Worm (Caenorhabditis elegans) whole organism, L2 larva: Measurements from ENCODE around the gene M02D8.3.
A peak's percentile ranks its signal among the peaks of the same experiment; 100 is the strongest.

Experiments used
- C34F6.9 ChIP-seq: fragments of 150-350 bp; optimal IDR thresholded peaks from 2 replicates; lab custom pipeline; 2014; ENCODE audit warnings: missing biosample characterization, missing genetic modification characterization
- F13H6.1 ChIP-seq: sonication (generic microtip); optimal IDR thresholded peaks from 2 replicates; lab custom pipeline; 2016; ENCODE audit warnings: missing genetic modification characterization, missing compliant biosample characterization
- R02D3.7 ChIP-seq: fragments of 150-350 bp; optimal IDR thresholded peaks from 2 replicates; lab custom pipeline; 2014; ENCODE audit warnings: missing biosample characterization, missing genetic modification characterization
- Y55F3AM.14 ChIP-seq: fragments of 200-800 bp; sonication (Bioruptor generic); optimal IDR thresholded peaks from 2 replicates; lab custom pipeline; 2018; ENCODE audit warnings: mild to moderate bottlenecking, missing genetic modification characterization, missing compliant biosample characterization
- alr-1 ChIP-seq: fragments of 150-350 bp; optimal IDR thresholded peaks from 2 replicates; lab custom pipeline; 2014; ENCODE audit warnings: missing biosample characterization, missing genetic modification characterization
- aly-2 ChIP-seq: fragments of 150-350 bp; optimal IDR thresholded peaks from 2 replicates; lab custom pipeline; 2014; ENCODE audit warnings: missing biosample characterization, missing genetic modification characterization
- ama-1 ChIP-seq: fragments of 150-350 bp; optimal IDR thresholded peaks from 2 replicates; lab custom pipeline; 2018; ENCODE audit warnings: inconsistent platforms
- blmp-1 ChIP-seq: sonication (generic microtip); optimal IDR thresholded peaks from 2 replicates; lab custom pipeline; 2017; ENCODE audit warnings: missing genetic modification characterization, mild to moderate bottlenecking, missing compliant biosample characterization, antibody characterized with exemption, moderate library complexity; ENCODE audit not compliant: insufficient read depth
- ceh-16 ChIP-seq: fragments of 150-350 bp; optimal IDR thresholded peaks from 2 replicates; lab custom pipeline; 2014; ENCODE audit warnings: missing biosample characterization, missing genetic modification characterization
- crh-2 ChIP-seq: sonication (generic microtip); optimal IDR thresholded peaks from 2 replicates; lab custom pipeline; 2017; ENCODE audit warnings: missing biosample characterization, missing genetic modification characterization
- egl-27 ChIP-seq: sonication (generic microtip); optimal IDR thresholded peaks from 3 replicates; lab custom pipeline; 2017; ENCODE audit warnings: missing biosample characterization, missing genetic modification reagents, missing genetic modification characterization
- elt-1 ChIP-seq: fragments of 150-350 bp; optimal IDR thresholded peaks from 2 replicates; lab custom pipeline; 2014; ENCODE audit warnings: missing biosample characterization, missing genetic modification characterization
- fos-1 ChIP-seq: fragments of 150-350 bp; optimal IDR thresholded peaks from 2 replicates; lab custom pipeline; 2014; ENCODE audit warnings: missing biosample characterization, missing genetic modification characterization
- gmeb-1 ChIP-seq: fragments of 150-350 bp; optimal IDR thresholded peaks from 2 replicates; lab custom pipeline; 2014; ENCODE audit warnings: missing biosample characterization, missing genetic modification characterization
- lin-39 ChIP-seq: fragments of 150-350 bp; optimal IDR thresholded peaks from 2 replicates; lab custom pipeline; 2014; ENCODE audit warnings: missing biosample characterization, missing genetic modification reagents, missing genetic modification characterization
- lsy-2 ChIP-seq, 2 experiments: fragments of 150-350 bp in 1 of 2; sonication (generic microtip) in 1 of 2; optimal IDR thresholded peaks; 2 replicates each; lab custom pipeline; 2014 to 2017; ENCODE audit warnings: missing biosample characterization in 2 of 2, missing genetic modification characterization in 2 of 2
- mab-5 ChIP-seq: fragments of 150-350 bp; optimal IDR thresholded peaks from 2 replicates; lab custom pipeline; 2014; ENCODE audit warnings: missing biosample characterization, missing genetic modification characterization
- mbf-1 ChIP-seq: sonication (generic microtip); optimal IDR thresholded peaks from 2 replicates; lab custom pipeline; 2017; ENCODE audit warnings: missing biosample characterization, missing genetic modification characterization
- mdl-1 ChIP-seq, 2 experiments: fragments of 150-350 bp in 1 of 2; sonication (generic microtip) in 1 of 2; optimal IDR thresholded peaks; 2 replicates each; lab custom pipeline; 2017; ENCODE audit warnings: missing biosample characterization in 2 of 2, missing genetic modification characterization in 2 of 2
- nhr-10 ChIP-seq: sonication (generic microtip); optimal IDR thresholded peaks from 2 replicates; lab custom pipeline; 2017; ENCODE audit warnings: missing biosample characterization, missing genetic modification characterization
- nhr-12 ChIP-seq: fragments of 150-350 bp; optimal IDR thresholded peaks from 2 replicates; lab custom pipeline; 2014; ENCODE audit warnings: missing biosample characterization, missing genetic modification characterization
- nhr-129 ChIP-seq: fragments of 150-350 bp; optimal IDR thresholded peaks from 2 replicates; lab custom pipeline; 2014; ENCODE audit warnings: missing biosample characterization, missing genetic modification characterization
- nhr-21 ChIP-seq: fragments of 150-350 bp; optimal IDR thresholded peaks from 2 replicates; lab custom pipeline; 2014; ENCODE audit warnings: missing biosample characterization, missing genetic modification characterization
- nhr-23 ChIP-seq: fragments of 150-350 bp; optimal IDR thresholded peaks from 2 replicates; lab custom pipeline; 2014; ENCODE audit warnings: missing biosample characterization, missing genetic modification reagents, missing genetic modification characterization
- nhr-237 ChIP-seq: fragments of 150-350 bp; optimal IDR thresholded peaks from 2 replicates; lab custom pipeline; 2014; ENCODE audit warnings: missing biosample characterization, missing genetic modification characterization
- nhr-25 ChIP-seq: fragments of 150-350 bp; sonication (generic microtip); optimal IDR thresholded peaks from 3 replicates; lab custom pipeline; 2014; ENCODE audit warnings: missing biosample characterization, missing genetic modification characterization
- nhr-6 ChIP-seq: fragments of 150-350 bp; optimal IDR thresholded peaks from 2 replicates; lab custom pipeline; 2014; ENCODE audit warnings: missing biosample characterization, missing genetic modification characterization
- nhr-77 ChIP-seq: fragments of 150-350 bp; optimal IDR thresholded peaks from 2 replicates; lab custom pipeline; 2014; ENCODE audit warnings: missing biosample characterization, missing genetic modification characterization
- peb-1 ChIP-seq: fragments of 150-350 bp; optimal IDR thresholded peaks from 2 replicates; lab custom pipeline; 2014; ENCODE audit warnings: missing biosample characterization, missing genetic modification characterization
- sem-4 ChIP-seq: fragments of 150-350 bp; optimal IDR thresholded peaks from 2 replicates; lab custom pipeline; 2014; ENCODE audit warnings: missing biosample characterization, missing genetic modification reagents, missing genetic modification characterization
- sma-3 ChIP-seq: sonication (generic microtip); optimal IDR thresholded peaks from 2 replicates; lab custom pipeline; 2016; ENCODE audit warnings: missing genetic modification reagents, missing genetic modification characterization, missing compliant biosample characterization
- sma-9 ChIP-seq, 2 experiments: fragments of 150-350 bp in 1 of 2; sonication (generic microtip) in 1 of 2; optimal IDR thresholded peaks; 2 replicates each; lab custom pipeline; 2014 to 2016; ENCODE audit warnings: missing genetic modification characterization in 2 of 2, mild to moderate bottlenecking in 1 of 2, missing biosample characterization in 1 of 2, missing compliant biosample characterization in 1 of 2, missing genetic modification reagents in 1 of 2, moderate library complexity in 1 of 2
- snpc-4 ChIP-seq: fragments of 150-350 bp; optimal IDR thresholded peaks from 2 replicates; lab custom pipeline; 2014; ENCODE audit warnings: missing biosample characterization, missing genetic modification characterization
- unc-39 ChIP-seq: fragments of 150-350 bp; optimal IDR thresholded peaks from 2 replicates; lab custom pipeline; 2014; ENCODE audit warnings: missing biosample characterization, missing genetic modification characterization
- unc-55 ChIP-seq: fragments of 150-350 bp; sonication (generic microtip); optimal IDR thresholded peaks from 3 replicates; lab custom pipeline; 2014; ENCODE audit warnings: missing biosample characterization, missing genetic modification reagents, missing genetic modification characterization
- unc-62 ChIP-seq: fragments of 150-350 bp; optimal IDR thresholded peaks from 2 replicates; lab custom pipeline; 2014; ENCODE audit warnings: missing biosample characterization, missing genetic modification reagents, missing genetic modification characterization
- ztf-1 ChIP-seq: fragments of 200-800 bp; sonication (Bioruptor generic); conservative IDR thresholded peaks from 2 replicates; pipeline ENCODE4 v1.3.6; 2022; ENCODE audit warnings: missing genetic modification characterization, missing compliant biosample characterization
- ztf-11 ChIP-seq: sonication (generic microtip); optimal IDR thresholded peaks from 2 replicates; lab custom pipeline; 2017; ENCODE audit warnings: missing biosample characterization, missing genetic modification characterization
- ztf-4 ChIP-seq: fragments of 150-350 bp; optimal IDR thresholded peaks from 2 replicates; lab custom pipeline; 2014; ENCODE audit warnings: missing biosample characterization, missing genetic modification characterization

M02D8.3 gene

DNA sequence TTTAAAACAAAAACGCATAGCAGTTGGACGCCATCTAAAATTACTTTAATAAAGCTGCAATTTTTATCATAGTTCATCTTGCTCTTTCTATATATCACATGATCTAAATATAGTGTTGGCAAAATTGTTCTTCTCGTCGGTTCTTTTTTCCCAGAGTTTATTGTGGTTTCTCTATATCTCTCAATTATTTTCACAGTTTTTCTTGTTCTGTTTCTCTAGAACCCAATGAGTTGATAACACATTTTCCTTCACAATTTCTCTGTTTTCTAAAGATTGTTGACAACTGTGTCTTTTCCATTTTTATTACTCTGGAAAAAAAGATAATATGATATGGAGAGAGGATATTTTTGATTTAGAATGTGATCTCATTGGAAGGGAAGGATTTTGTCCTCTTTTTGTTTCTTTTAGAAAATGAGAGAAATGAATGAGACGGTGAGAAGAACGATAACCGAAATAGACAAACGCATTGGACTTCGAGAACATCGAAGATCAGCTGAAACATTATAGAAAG, 17.5 kb upstream of the M02D8.3 start:
- TF ChIP-seq unc-62 (GFP tag; lab: Kevin White, UChicago) (no peak), nhr-21 (peak; percentile 45)

DNA sequence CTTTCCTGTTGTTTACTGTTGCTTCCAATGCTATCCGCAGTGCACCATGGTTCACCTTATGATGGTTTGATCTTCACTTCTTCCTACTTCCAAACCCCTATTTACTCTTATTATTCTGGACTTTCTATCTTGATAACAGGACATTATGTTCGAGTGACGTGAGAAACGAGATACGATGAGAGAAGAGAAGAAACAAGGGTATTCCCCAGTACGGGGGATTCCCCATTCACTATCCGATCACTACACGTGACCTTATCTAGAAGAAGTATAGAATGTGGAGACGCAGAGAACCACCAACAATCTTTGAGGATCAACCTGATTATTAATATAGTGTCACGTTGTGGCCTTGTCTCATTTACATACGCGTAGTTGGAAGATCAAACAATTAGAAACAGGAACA, 15.7 kb upstream of the M02D8.3 start:
- TF ChIP-seq nhr-10 (tag; lab: Kevin White, UChicago) (no peak), lin-39 (tag; lab: Kevin White, UChicago) (no peak), ceh-16 (tag; lab: Kevin White, UChicago) (no peak), ztf-4 (tag; lab: Kevin White, UChicago) (no peak), nhr-21 (peak; percentile 63), aly-2 (tag; lab: Kevin White, UChicago) (no peak), F13H6.1 (no peak), blmp-1 (tag; lab: Kevin White, UChicago) (peak; percentile 52), elt-1 (tag; lab: Kevin White, UChicago) (no peak), C34F6.9 (tag; lab: Kevin White, UChicago) (no peak), sem-4 (tag; lab: Kevin White, UChicago) (no peak), ztf-1 (GFP tag; lab: Robert Waterston, UW) (no peak), nhr-23 (tag; lab: Kevin White, UChicago) (no peak), nhr-129 (peak; percentile 19), peb-1 (tag; lab: Kevin White, UChicago) (no peak), mbf-1 (tag; lab: Kevin White, UChicago) (no peak), sma-9 (GFP tag; optimal IDR thresholded peaks at IDR 0.05; lab: Kevin White, UChicago) (peak; percentile 97), sma-9 (tag; optimal IDR thresholded peaks at IDR 0.05; lab: Kevin White, UChicago) (no peak), egl-27 (peak; percentile 10), unc-55 (GFP tag; lab: Kevin White, UChicago) (no peak), snpc-4 (tag; lab: Kevin White, UChicago) (no peak), ama-1 (no peak), crh-2 (tag; lab: Kevin White, UChicago) (peak; percentile 33), unc-62 (GFP tag; lab: Kevin White, UChicago) (no peak), lsy-2 (tag; optimal IDR thresholded peaks at IDR 0.05; lab: Kevin White, UChicago) (no peak), R02D3.7 (tag; lab: Kevin White, UChicago) (no peak), alr-1 (tag; lab: Kevin White, UChicago) (no peak), nhr-6 (tag; lab: Kevin White, UChicago) (no peak), Y55F3AM.14 (GFP tag; lab: Kevin White, UChicago) (no peak), ztf-11 (no peak), sma-3 (GFP tag; lab: Kevin White, UChicago) (peak; percentile 42), nhr-237 (tag; lab: Kevin White, UChicago) (no peak), nhr-12 (tag; lab: Kevin White, UChicago) (no peak), mdl-1 (tag; optimal IDR thresholded peaks at IDR 0.05; lab: Kevin White, UChicago) (peak; percentile 36 to 60), nhr-77 (tag; lab: Kevin White, UChicago) (no peak), nhr-25 (tag; lab: Kevin White, UChicago) (no peak), fos-1 (tag; lab: Kevin White, UChicago) (no peak)

DNA sequence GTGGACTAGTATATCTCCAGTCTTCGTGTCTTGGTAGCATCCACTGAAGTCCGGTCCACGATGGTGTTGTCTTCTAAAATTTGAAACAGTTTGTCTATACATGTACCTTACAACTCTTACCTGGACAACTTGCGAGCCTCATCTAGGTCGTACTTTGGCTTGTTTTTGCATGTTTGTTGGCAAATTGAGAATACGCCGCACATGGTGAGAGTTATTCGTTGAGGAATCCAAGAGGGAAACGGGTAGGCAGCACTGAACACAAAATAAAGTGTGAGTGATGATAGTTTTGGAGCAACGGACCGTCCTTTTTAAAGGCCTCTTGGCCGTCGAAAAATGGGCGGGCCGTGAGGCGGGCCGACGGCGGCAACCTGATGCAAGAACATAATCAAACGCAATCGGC, 13.8 kb upstream of the M02D8.3 start, which contains the start of gene asns-2:
Gene asns-2, minus strand, starts transcription at position 282 of the 400 bp plus-strand sequence.
- TF ChIP-seq ama-1 (peak; percentile 4), nhr-10 (tag; lab: Kevin White, UChicago) (no peak)

DNA sequence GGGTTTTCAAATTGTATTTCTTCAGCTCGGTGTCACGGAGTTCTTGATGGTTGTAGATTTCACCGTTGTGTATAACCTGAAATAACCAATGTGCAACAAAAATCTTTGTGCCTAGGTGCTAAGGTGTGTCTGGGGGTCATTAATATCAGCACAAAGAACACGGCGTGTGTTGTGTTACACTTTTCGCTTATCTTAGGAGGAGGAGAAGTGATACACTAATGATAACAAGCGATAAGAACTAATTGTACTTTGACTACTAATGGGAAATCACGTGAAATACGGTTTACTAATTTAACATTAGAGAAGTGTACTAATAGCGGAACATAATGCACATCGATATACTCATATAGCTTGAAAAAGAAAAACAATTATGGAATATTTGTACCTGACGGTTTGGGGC, 13.4 kb upstream of the M02D8.3 start:
- TF ChIP-seq egl-27 (no peak), mab-5 (tag; lab: Kevin White, UChicago) (no peak), unc-39 (no peak), mdl-1 (tag; optimal IDR thresholded peaks at IDR 0.05; lab: Kevin White, UChicago) (no peak), mbf-1 (tag; lab: Kevin White, UChicago) (no peak), sma-9 (GFP tag; optimal IDR thresholded peaks at IDR 0.05; lab: Kevin White, UChicago) (peak; percentile 94), sma-9 (tag; optimal IDR thresholded peaks at IDR 0.05; lab: Kevin White, UChicago) (no peak), nhr-129 (peak; percentile 37), ztf-11 (no peak), gmeb-1 (tag; lab: Kevin White, UChicago) (peak; percentile 49), ceh-16 (tag; lab: Kevin White, UChicago) (no peak), nhr-10 (tag; lab: Kevin White, UChicago) (no peak), sma-3 (GFP tag; lab: Kevin White, UChicago) (peak; percentile 33), nhr-21 (peak; percentile 23), crh-2 (tag; lab: Kevin White, UChicago) (peak; percentile 49), F13H6.1 (peak; percentile 26), Y55F3AM.14 (GFP tag; lab: Kevin White, UChicago) (no peak), fos-1 (tag; lab: Kevin White, UChicago) (peak; percentile 93)
